Fruit fly (Drosophila melanogaster): Measurements from ENCODE around the gene CG17196.
A peak's percentile ranks its signal among the peaks of the same experiment; 100 is the strongest.

The CG17196 gene

dm6 chr3R:25753798-25754197, 22.2 kb downstream of the CG17196 start:
- no peak for TF ChIP-seq CG10321 (GFP tag; IDR thresholded peaks at IDR 0.05)
- no peak for TF ChIP-seq CG16863 (GFP tag; optimal IDR thresholded peaks at IDR 0.05)
- no peak for TF ChIP-seq ap (GFP tag; IDR thresholded peaks at IDR 0.05)
- TF ChIP-seq crol (GFP tag; IDR thresholded peaks at IDR 0.05), result no peak
- no peak for TF ChIP-seq CG8388 (GFP tag; optimal IDR thresholded peaks at IDR 0.05)
- TF ChIP-seq E2f2 (GFP tag; IDR thresholded peaks at IDR 0.05), result no peak
- no peak for TF ChIP-seq CG1603 (tag; optimal IDR thresholded peaks at IDR 0.05)
- TF ChIP-seq CG12236 (GFP tag; optimal IDR thresholded peaks at IDR 0.05), result no peak
- peak; percentile 40 for TF ChIP-seq CG5180 (GFP tag; optimal IDR thresholded peaks at IDR 0.05)
- TF ChIP-seq CG15073 (GFP tag; optimal IDR thresholded peaks at IDR 0.05), result peak; percentile 95
- no peak for TF ChIP-seq Med (GFP tag)
- no peak for TF ChIP-seq ac (GFP tag; optimal IDR thresholded peaks at IDR 0.05)
- TF ChIP-seq rib (GFP tag; IDR thresholded peaks at IDR 0.05), result no peak
- no peak for TF ChIP-seq CG4424 (GFP tag; optimal IDR thresholded peaks at IDR 0.05)
- TF ChIP-seq lov (optimal IDR thresholded peaks at IDR 0.05), result no peak
- TF ChIP-seq lov (GFP tag; IDR thresholded peaks at IDR 0.05), result no peak
- no peak for TF ChIP-seq ci (GFP tag; IDR thresholded peaks at IDR 0.05)
- TF ChIP-seq CG3838 (GFP tag; optimal IDR thresholded peaks at IDR 0.05), result no peak
- TF ChIP-seq CG6272 (GFP tag; IDR thresholded peaks at IDR 0.05), result no peak

dm6 chr3R:25740348-25740751, 35.7 kb downstream of the CG17196 start, which contains the start of gene LpR2:
LpR2 (minus strand) TSS chr3R:25740465.
- no peak for TF ChIP-seq bowl (GFP tag; IDR thresholded peaks at IDR 0.05)
- TF ChIP-seq scrt (GFP tag; optimal IDR thresholded peaks at IDR 0.05), result peak; percentile 10
- no peak for TF ChIP-seq Ada2b (GFP tag; IDR thresholded peaks at IDR 0.05)
- 0 out of 3 replicates have a peak, but pooled peaks have one; percentile 16 for TF ChIP-seq so (GFP tag; IDR thresholded peaks at IDR 0.05)
- no peak for TF ChIP-seq pb (GFP tag; optimal IDR thresholded peaks at IDR 0.05)
- no peak for TF ChIP-seq CG2889 (GFP tag; IDR thresholded peaks at IDR 0.05)
- TF ChIP-seq mam (GFP tag; optimal IDR thresholded peaks at IDR 0.05), result no peak
- no peak for TF ChIP-seq tna (GFP tag; IDR thresholded peaks at IDR 0.05; ENCODE audit: partially characterized antibody)
- TF ChIP-seq Hr78 (GFP tag; optimal IDR thresholded peaks at IDR 0.05), result peak in 1 of 2 experiments; percentile 60
- no peak for TF ChIP-seq PHDP (tag; optimal IDR thresholded peaks at IDR 0.05)
- no peak for TF ChIP-seq toy (GFP tag; IDR thresholded peaks at IDR 0.05)
- no peak for TF ChIP-seq Rx (GFP tag; IDR thresholded peaks at IDR 0.05)
- TF ChIP-seq CG9437 (GFP tag; optimal IDR thresholded peaks at IDR 0.05), result no peak
- no peak for TF ChIP-seq Ets65A (GFP tag)
- no peak for TF ChIP-seq CG8089 (GFP tag; optimal IDR thresholded peaks at IDR 0.05)
- TF ChIP-seq CG17829 (tag; optimal IDR thresholded peaks at IDR 0.05), result no peak
- no peak for TF ChIP-seq tup (GFP tag; optimal IDR thresholded peaks at IDR 0.05)
- TF ChIP-seq CG13424 (tag; optimal IDR thresholded peaks at IDR 0.05), result no peak
- TF ChIP-seq rib (GFP tag; IDR thresholded peaks at IDR 0.05), result no peak
- TF ChIP-seq eyg (GFP tag; optimal IDR thresholded peaks at IDR 0.05), result no peak
- no peak for TF ChIP-seq CG15601 (tag; optimal IDR thresholded peaks at IDR 0.05)
- TF ChIP-seq CG6854 (GFP tag; optimal IDR thresholded peaks at IDR 0.05), result no peak
- no peak for TF ChIP-seq CG2712 (tag; optimal IDR thresholded peaks at IDR 0.05)
- no peak for TF ChIP-seq Dfd (GFP tag; optimal IDR thresholded peaks at IDR 0.05)
- 0 out of 4 replicates have a peak, but pooled peaks have one; percentile 48 for TF ChIP-seq Dll (GFP tag; IDR thresholded peaks at IDR 0.05; ENCODE audit: partially characterized antibody)
- no peak for TF ChIP-seq Spps (tag; optimal IDR thresholded peaks at IDR 0.05)
- TF ChIP-seq gt (GFP tag; IDR thresholded peaks at IDR 0.05), result no peak
- TF ChIP-seq CG34376 (GFP tag; optimal IDR thresholded peaks at IDR 0.05), result peak; percentile 67
- no peak for TF ChIP-seq CG7928 (GFP tag; optimal IDR thresholded peaks at IDR 0.05)
- TF ChIP-seq tll (GFP tag; optimal IDR thresholded peaks at IDR 0.05), result no peak
- peak; percentile 65; the same call in 2 of the 3 replicates for TF ChIP-seq ci (GFP tag; IDR thresholded peaks at IDR 0.05)
- no peak for TF ChIP-seq CG12219 (GFP tag; optimal IDR thresholded peaks at IDR 0.05)
- no peak for TF ChIP-seq Ravus (GFP tag; IDR thresholded peaks at IDR 0.05)
- TF ChIP-seq Meics (GFP tag; optimal IDR thresholded peaks at IDR 0.05), result no peak
- TF ChIP-seq CG18011 (GFP tag; optimal IDR thresholded peaks at IDR 0.05), result no peak

Measured in whole organism, embryonic.